Fruit fly (Drosophila melanogaster) whole organism: ENCODE measurements around the gene CG14086.

Source experiments
- EcR ChIP-seq, 2 experiments: fragments of >200 bp; optimal IDR thresholded peaks; 2 replicates each; lab custom pipeline; 2017; ENCODE audit warnings: missing biosample characterization in 2 of 2, missing genetic modification characterization in 2 of 2, missing genetic modification reagents in 2 of 2
- pan ChIP-seq: fragments of >200 bp; optimal IDR thresholded peaks from 2 replicates; lab custom pipeline; 2017
- psq ChIP-seq: fragments of >200 bp; optimal IDR thresholded peaks from 2 replicates; lab custom pipeline; 2017

- no peak for TF ChIP-seq EcR (GFP tag; optimal IDR thresholded peaks at IDR 0.05; lab: Kevin White, UChicago)
- no peak for TF ChIP-seq psq (lab: Kevin White, UChicago)
- TF ChIP-seq pan (lab: Kevin White, UChicago), result no peak
These were observed 41.0 kb downstream of the CG14086 start for dm6 chr3L:19316638-19317037.
